Worm (Caenorhabditis elegans) whole organism, L1 larva: ENCODE data around the gene his-41.
A peak's percentile ranks its signal among the peaks of the same experiment; 100 is the strongest.

Source experiments
- C16A3.4 ChIP-seq: fragments of 150-350 bp; optimal IDR thresholded peaks from 2 replicates; lab custom pipeline; 2014; ENCODE audit warnings: missing biosample characterization, missing genetic modification characterization
- C34B4.2 ChIP-seq: sonication (generic microtip); optimal IDR thresholded peaks from 2 replicates; lab custom pipeline; 2017; ENCODE audit warnings: mild to moderate bottlenecking, missing genetic modification characterization, missing compliant biosample characterization
- F16B12.6 ChIP-seq: fragments of 150-350 bp; optimal IDR thresholded peaks from 2 replicates; lab custom pipeline; 2014; ENCODE audit warnings: missing biosample characterization, missing genetic modification characterization
- Y116A8C.19 ChIP-seq: sonication (generic microtip); optimal IDR thresholded peaks from 2 replicates; lab custom pipeline; 2016; ENCODE audit warnings: missing compliant biosample characterization, missing genetic modification characterization, borderline replicate concordance
- ama-1 ChIP-seq: fragments of 150-350 bp; optimal IDR thresholded peaks from 2 replicates; lab custom pipeline; 2014
- ceh-8 ChIP-seq: fragments of 200-800 bp; sonication (Bioruptor generic); optimal IDR thresholded peaks from 2 replicates; lab custom pipeline; 2018; ENCODE audit warnings: mild to moderate bottlenecking, missing genetic modification characterization, moderate library complexity, missing compliant biosample characterization
- ceh-90 ChIP-seq: sonication (generic microtip); optimal IDR thresholded peaks from 2 replicates; lab custom pipeline; 2016; ENCODE audit warnings: missing genetic modification characterization, missing compliant biosample characterization
- ces-1 ChIP-seq: fragments of 150-350 bp; optimal IDR thresholded peaks from 2 replicates; lab custom pipeline; 2014; ENCODE audit warnings: missing biosample characterization, missing genetic modification reagents, missing genetic modification characterization
- dpl-1 ChIP-seq, 3 experiments: fragments of 150-350 bp in 2 of 3; sonication (generic microtip) in 1 of 3; optimal IDR thresholded peaks; 2 replicates each; lab custom pipeline; 2014 to 2017; ENCODE audit warnings: missing biosample characterization in 3 of 3, missing genetic modification characterization in 3 of 3, missing genetic modification reagents in 3 of 3
- dsc-1 ChIP-seq: sonication (generic microtip); optimal IDR thresholded peaks from 2 replicates; lab custom pipeline; 2016; ENCODE audit warnings: mild to moderate bottlenecking, missing genetic modification characterization, missing compliant biosample characterization
- efl-1 ChIP-seq, 4 experiments: fragments of 150-350 bp; optimal IDR thresholded peaks in 3 of 4; peaks in 1 of 4; 1 replicate in 1 of 4; 2 replicates in 3 of 4; lab custom pipeline; 2014; ENCODE audit warnings: missing biosample characterization in 2 of 4, missing genetic modification characterization in 2 of 4, missing genetic modification reagents in 2 of 4
- efl-3 ChIP-seq: fragments of 200-800 bp; sonication (Bioruptor generic); optimal IDR thresholded peaks from 2 replicates; lab custom pipeline; 2018; ENCODE audit warnings: mild to moderate bottlenecking, missing genetic modification characterization, missing compliant biosample characterization
- egl-13 ChIP-seq: sonication (generic microtip); optimal IDR thresholded peaks from 2 replicates; lab custom pipeline; 2016; ENCODE audit warnings: missing genotype, missing genetic modification reagents, missing genetic modification characterization, missing compliant biosample characterization
- egl-27 ChIP-seq, 2 experiments: fragments of 150-350 bp in 1 of 2; sonication (generic microtip); optimal IDR thresholded peaks; 3 replicates each; lab custom pipeline; 2017 to 2018; ENCODE audit warnings: missing biosample characterization in 2 of 2, missing genetic modification characterization in 2 of 2, missing genetic modification reagents in 2 of 2
- elt-3 ChIP-seq, 6 experiments: fragments of 150-350 bp in 1 of 6; sonication (generic microtip); optimal IDR thresholded peaks; 2 replicates each; lab custom pipeline; 2017 to 2018; ENCODE audit warnings: missing biosample characterization in 6 of 6, missing genetic modification characterization in 6 of 6, inconsistent platforms in 1 of 6
- fkh-10 ChIP-seq: sonication (generic microtip); optimal IDR thresholded peaks from 2 replicates; lab custom pipeline; 2017; ENCODE audit warnings: missing biosample characterization, missing genetic modification reagents, missing genetic modification characterization
- fkh-8 ChIP-seq: sonication (generic microtip); optimal IDR thresholded peaks from 2 replicates; lab custom pipeline; 2016; ENCODE audit warnings: mild to moderate bottlenecking, missing genetic modification characterization, missing compliant biosample characterization
- grh-1 ChIP-seq: fragments of 200-800 bp; sonication (Bioruptor generic); IDR thresholded peaks from 2 replicates; pipeline ENCODE4 v1.3.6; 2022; ENCODE audit warnings: missing genetic modification reagents, missing genetic modification characterization, missing compliant biosample characterization
- hlh-17 ChIP-seq: fragments of 200-800 bp; sonication (Bioruptor generic); optimal IDR thresholded peaks from 2 replicates; lab custom pipeline; 2018; ENCODE audit warnings: missing genetic modification characterization, mild to moderate bottlenecking, missing compliant biosample characterization, moderate library complexity, borderline replicate concordance
- hpl-2 ChIP-seq: fragments of 150-350 bp; optimal IDR thresholded peaks from 2 replicates; lab custom pipeline; 2014; ENCODE audit warnings: missing biosample characterization, missing genetic modification reagents, missing genetic modification characterization
- irx-1 ChIP-seq: sonication (generic microtip); optimal IDR thresholded peaks from 2 replicates; lab custom pipeline; 2016; ENCODE audit warnings: missing genetic modification characterization, missing compliant biosample characterization
- lin-13 ChIP-seq: fragments of 150-350 bp; optimal IDR thresholded peaks from 2 replicates; lab custom pipeline; 2014; ENCODE audit warnings: missing biosample characterization, missing genetic modification reagents, missing genetic modification characterization
- lin-14 ChIP-seq: fragments of 200-800 bp; sonication (Bioruptor generic); optimal IDR thresholded peaks from 2 replicates; lab custom pipeline; 2018; ENCODE audit warnings: mild to moderate bottlenecking, missing genetic modification characterization, moderate library complexity, missing compliant biosample characterization
- lin-15B ChIP-seq: fragments of 150-350 bp; sonication (generic microtip); optimal IDR thresholded peaks from 3 replicates; lab custom pipeline; 2014; ENCODE audit warnings: missing biosample characterization, missing genetic modification characterization
- lin-35 ChIP-seq, 2 experiments: fragments of 150-350 bp; optimal IDR thresholded peaks; 2 replicates each; lab custom pipeline; 2014; ENCODE audit warnings: missing biosample characterization in 2 of 2, missing genetic modification characterization in 2 of 2, missing genetic modification reagents in 2 of 2
- lir-3 ChIP-seq: sonication (generic microtip); optimal IDR thresholded peaks from 2 replicates; lab custom pipeline; 2016; ENCODE audit warnings: mild to moderate bottlenecking, missing genetic modification characterization, moderate library complexity, missing compliant biosample characterization; ENCODE audit not compliant: poor library complexity
- lsy-2 ChIP-seq, 2 experiments: fragments of 150-350 bp; optimal IDR thresholded peaks; 2 replicates each; lab custom pipeline; 2014; ENCODE audit warnings: missing biosample characterization in 2 of 2, missing genetic modification characterization in 2 of 2
- nhr-20 ChIP-seq: sonication (generic microtip); optimal IDR thresholded peaks from 2 replicates; lab custom pipeline; 2016; ENCODE audit warnings: mild to moderate bottlenecking, missing genetic modification characterization, missing compliant biosample characterization
- nhr-237 ChIP-seq: fragments of 150-350 bp; optimal IDR thresholded peaks from 2 replicates; lab custom pipeline; 2014; ENCODE audit warnings: missing biosample characterization, missing genetic modification characterization
- nhr-28 ChIP-seq: fragments of 150-350 bp; optimal IDR thresholded peaks from 2 replicates; lab custom pipeline; 2014; ENCODE audit warnings: missing biosample characterization, missing genetic modification characterization
- nhr-47 ChIP-seq: sonication (generic microtip); optimal IDR thresholded peaks from 2 replicates; lab custom pipeline; 2016; ENCODE audit warnings: mild to moderate bottlenecking, missing genetic modification characterization, moderate library complexity, missing compliant biosample characterization
- nhr-71 ChIP-seq: sonication (generic microtip); optimal IDR thresholded peaks from 2 replicates; lab custom pipeline; 2016; ENCODE audit warnings: mild to moderate bottlenecking, missing genetic modification characterization, moderate library complexity, missing compliant biosample characterization
- nhr-84 ChIP-seq: sonication (generic microtip); optimal IDR thresholded peaks from 2 replicates; lab custom pipeline; 2017; ENCODE audit warnings: missing biosample characterization, missing genetic modification characterization
- nhr-85 ChIP-seq: sonication (generic microtip); peaks from one replicate; lab custom pipeline; 2016; ENCODE audit warnings: missing genetic modification characterization, inconsistent platforms, missing compliant biosample characterization
- pag-3 ChIP-seq: sonication (generic microtip); optimal IDR thresholded peaks from 2 replicates; lab custom pipeline; 2017; ENCODE audit warnings: missing genetic modification characterization, mild to moderate bottlenecking, missing compliant biosample characterization, antibody characterized with exemption, borderline replicate concordance; ENCODE audit not compliant: insufficient read depth
- pqm-1 ChIP-seq: sonication (generic microtip); optimal IDR thresholded peaks from 3 replicates; lab custom pipeline; 2017; ENCODE audit warnings: missing biosample characterization, missing genetic modification characterization
- skn-1 ChIP-seq: fragments of 150-350 bp; optimal IDR thresholded peaks from 2 replicates; lab custom pipeline; 2014; ENCODE audit warnings: missing biosample characterization, missing genetic modification characterization
- snu-23 ChIP-seq: sonication (generic microtip); optimal IDR thresholded peaks from 2 replicates; lab custom pipeline; 2016; ENCODE audit warnings: missing genetic modification characterization, missing compliant biosample characterization
- tbx-2 ChIP-seq: sonication (generic microtip); optimal IDR thresholded peaks from 2 replicates; lab custom pipeline; 2016; ENCODE audit warnings: missing genetic modification characterization, missing compliant biosample characterization
- unc-130 ChIP-seq: fragments of 150-350 bp; optimal IDR thresholded peaks from 2 replicates; lab custom pipeline; 2017; ENCODE audit warnings: missing biosample characterization, missing genetic modification characterization, inconsistent platforms
- unc-30 ChIP-seq: sonication (generic microtip); optimal IDR thresholded peaks from 2 replicates; lab custom pipeline; 2017; ENCODE audit warnings: missing biosample characterization, missing genetic modification characterization
- unc-86 ChIP-seq: sonication (generic microtip); optimal IDR thresholded peaks from 2 replicates; lab custom pipeline; 2016; ENCODE audit warnings: missing genetic modification characterization, missing compliant biosample characterization
- zag-1 ChIP-seq: fragments of 150-350 bp; optimal IDR thresholded peaks from 2 replicates; lab custom pipeline; 2014; ENCODE audit warnings: missing biosample characterization, missing genetic modification characterization

his-41 gene

ce11 chrV:9561624-9562179, 16.4 kb downstream of the his-41 start, which contains the start of gene rgef-1 (continued):
- peak; percentile 36 for TF ChIP-seq snu-23 (GFP tag; lab: Kevin White, UChicago)
- peak; percentile 41 to 60 for TF ChIP-seq lsy-2 (tag; optimal IDR thresholded peaks at IDR 0.05; lab: Kevin White, UChicago)
- peak; percentile 47 for TF ChIP-seq tbx-2 (tag; lab: Kevin White, UChicago)
- peak; percentile 71 for TF ChIP-seq nhr-71 (tag; lab: Kevin White, UChicago)
- no peak for TF ChIP-seq unc-30 (tag; lab: Kevin White, UChicago)
- peak; percentile 6 for TF ChIP-seq nhr-20 (tag; lab: Kevin White, UChicago)
- TF ChIP-seq dpl-1 (GFP tag; optimal IDR thresholded peaks at IDR 0.05; lab: Kevin White, UChicago) = peak in 1 of 3 experiments; percentile 25
- TF ChIP-seq C16A3.4 (tag; lab: Kevin White, UChicago) = no peak
- TF ChIP-seq nhr-47 (tag; lab: Kevin White, UChicago) = peak; percentile 65
- no peak for TF ChIP-seq pqm-1 (tag; lab: Kevin White, UChicago)
- TF ChIP-seq Y116A8C.19 (tag; lab: Kevin White, UChicago) = no peak
- no peak for TF ChIP-seq nhr-85 (tag; lab: Kevin White, UChicago)
- TF ChIP-seq lin-13 (GFP tag; lab: Kevin White, UChicago) = peak; percentile 18
- no peak for TF ChIP-seq pag-3 (tag; lab: Kevin White, UChicago)
- peak; percentile 47 for TF ChIP-seq zag-1 (tag; lab: Kevin White, UChicago)
- peak; percentile 84 for TF ChIP-seq unc-86 (tag; lab: Kevin White, UChicago)
- TF ChIP-seq lin-35 (GFP tag; optimal IDR thresholded peaks at IDR 0.05; lab: Kevin White, UChicago) = peak in 1 of 2 experiments; percentile 51
- TF ChIP-seq lin-14 (GFP tag; lab: Kevin White, UChicago) = peak; percentile 95
- TF ChIP-seq egl-13 = peak; percentile 79
- TF ChIP-seq irx-1 (tag; lab: Kevin White, UChicago) = peak; percentile 26
- TF ChIP-seq elt-3 (tag; optimal IDR thresholded peaks at IDR 0.05; lab: Kevin White, UChicago) = no peak
- TF ChIP-seq egl-27 (tag; optimal IDR thresholded peaks at IDR 0.05; lab: Kevin White, UChicago) = peak in 1 of 2 experiments; percentile 27
- peak; percentile 17 for TF ChIP-seq ceh-8
- no peak for TF ChIP-seq ama-1 (lab: Kevin White, UChicago)
- no peak for TF ChIP-seq C34B4.2
- TF ChIP-seq, all 84 proteins: peak for 29

- peak; percentile 37 for TF ChIP-seq lin-14 (GFP tag; lab: Kevin White, UChicago)
- no peak for TF ChIP-seq nhr-47 (tag; lab: Kevin White, UChicago)
- TF ChIP-seq efl-3 = no peak
- peak; percentile 29 for TF ChIP-seq fkh-8
- peak; percentile 84 for TF ChIP-seq fkh-10 (GFP tag; lab: Kevin White, UChicago)
- no peak for TF ChIP-seq F16B12.6 (tag; lab: Kevin White, UChicago)
- no peak for TF ChIP-seq ces-1 (GFP tag; lab: Kevin White, UChicago)
- TF ChIP-seq zag-1 (tag; lab: Kevin White, UChicago) = no peak
- TF ChIP-seq grh-1 = no peak
- TF ChIP-seq pqm-1 (tag; lab: Kevin White, UChicago) = no peak
- TF ChIP-seq ceh-90 (tag; lab: Kevin White, UChicago) = no peak
- no peak for TF ChIP-seq elt-3 (tag; optimal IDR thresholded peaks at IDR 0.05; lab: Kevin White, UChicago)
- TF ChIP-seq hlh-17 = no peak
- TF ChIP-seq lin-13 (GFP tag; lab: Kevin White, UChicago) = no peak
- peak; percentile 61 for TF ChIP-seq dsc-1 (tag; lab: Kevin White, UChicago)
- TF ChIP-seq unc-30 (tag; lab: Kevin White, UChicago) = no peak
Observed at ce11 chrV:9563585-9563984, 18.2 kb downstream of the his-41 start.

- TF ChIP-seq ceh-8 (no peak), lin-15B (tag; lab: Kevin White, UChicago) (no peak), Y116A8C.19 (tag; lab: Kevin White, UChicago) (no peak), efl-1 (optimal IDR thresholded peaks at IDR 0.05; lab: Kevin White, UChicago) (no peak), efl-1 (GFP tag; optimal IDR thresholded peaks at IDR 0.05 in 1 of 2; lab: Kevin White, UChicago) (no peak), unc-30 (tag; lab: Kevin White, UChicago) (no peak), lir-3 (tag; lab: Kevin White, UChicago) (no peak), nhr-237 (tag; lab: Kevin White, UChicago) (no peak), nhr-28 (tag; lab: Kevin White, UChicago) (no peak), unc-130 (no peak), hpl-2 (GFP tag; lab: Kevin White, UChicago) (no peak), dsc-1 (tag; lab: Kevin White, UChicago) (no peak), skn-1 (tag; lab: Kevin White, UChicago) (no peak), efl-3 (no peak), nhr-84 (tag; lab: Kevin White, UChicago) (no peak), irx-1 (tag; lab: Kevin White, UChicago) (no peak)
Observed at ce11 chrV:9568707-9569106, 23.4 kb downstream of the his-41 start, which contains the start of gene F25B3.4. Gene F25B3.4, minus strand, starts transcription at chrV:9568807.
